Fruit fly (Drosophila melanogaster) whole organism, embryonic: Measurements from ENCODE around the gene CG4218.

Experiments used
- Antp ChIP-seq: fragments of 200-800 bp; sonication (Bioruptor generic); optimal IDR thresholded peaks from 3 replicates; lab custom pipeline; 2016; ENCODE audit warnings: missing biosample characterization, missing genetic modification characterization
- Bdp1 ChIP-seq: fragments of 200-800 bp; sonication (Bioruptor generic); optimal IDR thresholded peaks from 3 replicates; lab custom pipeline; 2016; ENCODE audit warnings: missing biosample characterization, missing genetic modification characterization
- Bgb ChIP-seq: fragments of 200-800 bp; sonication (Bioruptor generic); IDR thresholded peaks from 2 replicates; pipeline ENCODE4 v1.3.6; 2022; ENCODE audit warnings: missing biosample characterization, missing genetic modification characterization; ENCODE audit not compliant: partially characterized antibody
- CG10431 ChIP-seq: fragments of 200-800 bp; sonication (Bioruptor generic); optimal IDR thresholded peaks from 3 replicates; lab custom pipeline; 2018; ENCODE audit warnings: missing biosample characterization, mild to moderate bottlenecking, missing genetic modification characterization
- CG11085 ChIP-seq: fragments of 200-800 bp; sonication (Bioruptor generic); IDR thresholded peaks from 2 replicates; pipeline ENCODE4 v1.3.6; 2022; ENCODE audit warnings: missing biosample characterization, missing genetic modification characterization
- CG12071 ChIP-seq: fragments of 200-800 bp; sonication (Bioruptor generic); optimal IDR thresholded peaks from 3 replicates; lab custom pipeline; 2018; ENCODE audit warnings: missing biosample characterization, mild to moderate bottlenecking, missing genetic modification characterization
- CG15011 ChIP-seq: fragments of 200-800 bp; sonication (Bioruptor generic); optimal IDR thresholded peaks from 3 replicates; lab custom pipeline; 2018; ENCODE audit warnings: missing biosample characterization, mild to moderate bottlenecking, missing genetic modification characterization
- CG15514 ChIP-seq: fragments of 200-800 bp; sonication (Bioruptor generic); optimal IDR thresholded peaks from 3 replicates; lab custom pipeline; 2017; ENCODE audit warnings: missing biosample characterization, missing genetic modification characterization, mild to moderate bottlenecking, moderate library complexity, missing genetic modification reagents
- CG17568 ChIP-seq: fragments of 200-800 bp; sonication (Bioruptor generic); optimal IDR thresholded peaks from 2 replicates; lab custom pipeline; 2018; ENCODE audit warnings: missing biosample characterization, mild to moderate bottlenecking, missing genetic modification characterization, moderate library complexity
- CG18262 ChIP-seq: fragments of 200-800 bp; optimal IDR thresholded peaks from 3 replicates; lab custom pipeline; 2019; ENCODE audit warnings: missing biosample characterization, mild to moderate bottlenecking, missing genetic modification characterization, moderate library complexity
- CG1832 ChIP-seq: fragments of 200-800 bp; sonication (Bioruptor generic); optimal IDR thresholded peaks from 2 replicates; lab custom pipeline; 2017; ENCODE audit warnings: missing biosample characterization, mild to moderate bottlenecking, missing genetic modification characterization, inconsistent platforms
- CG2202 ChIP-seq: fragments of 200-800 bp; sonication (Bioruptor generic); optimal IDR thresholded peaks from 2 replicates; lab custom pipeline; 2018; ENCODE audit warnings: missing biosample characterization, mild to moderate bottlenecking, missing genetic modification characterization
- CG31441 ChIP-seq: fragments of 200-800 bp; sonication (Bioruptor generic); IDR thresholded peaks from 2 replicates; pipeline ENCODE4 v1.3.6; 2022; ENCODE audit warnings: missing biosample characterization, missing genetic modification characterization
- CG3847 ChIP-seq: fragments of 200-800 bp; sonication (Bioruptor generic); IDR thresholded peaks from 2 replicates; pipeline ENCODE4 v1.3.6; 2022; ENCODE audit warnings: missing biosample characterization, missing genetic modification characterization
- CG4282 ChIP-seq: fragments of 200-800 bp; sonication (Bioruptor generic); optimal IDR thresholded peaks from 2 replicates; lab custom pipeline; 2016; ENCODE audit warnings: missing biosample characterization, missing genetic modification characterization
- CG6683 ChIP-seq: fragments of 200-800 bp; sonication (Bioruptor generic); optimal IDR thresholded peaks from 2 replicates; lab custom pipeline; 2017; ENCODE audit warnings: missing biosample characterization, mild to moderate bottlenecking, missing genetic modification characterization, missing genetic modification reagents
- CG7786 ChIP-seq: fragments of 200-800 bp; sonication (Bioruptor generic); optimal IDR thresholded peaks from 2 replicates; lab custom pipeline; 2016; ENCODE audit warnings: missing biosample characterization, missing genetic modification characterization
- CG9727 ChIP-seq: fragments of 200-800 bp; sonication (Bioruptor generic); optimal IDR thresholded peaks from 3 replicates; lab custom pipeline; 2017; ENCODE audit warnings: missing biosample characterization, mild to moderate bottlenecking, missing genetic modification characterization
- CG9797 ChIP-seq: fragments of 200-800 bp; sonication (Bioruptor generic); optimal IDR thresholded peaks from 3 replicates; lab custom pipeline; 2018; ENCODE audit warnings: missing biosample characterization, mild to moderate bottlenecking, missing genetic modification characterization
- CG9817 ChIP-seq: fragments of 200-800 bp; sonication (Bioruptor generic); optimal IDR thresholded peaks from 2 replicates; lab custom pipeline; 2018; ENCODE audit warnings: missing biosample characterization, mild to moderate bottlenecking, missing genetic modification characterization, moderate library complexity
- Chrac-16 ChIP-seq: fragments of 200-800 bp; sonication (Bioruptor generic); optimal IDR thresholded peaks from 3 replicates; lab custom pipeline; 2016; ENCODE audit warnings: missing biosample characterization, missing genetic modification characterization
- D19A ChIP-seq: fragments of 200-800 bp; optimal IDR thresholded peaks from 3 replicates; lab custom pipeline; 2019; ENCODE audit warnings: missing biosample characterization, mild to moderate bottlenecking, missing genetic modification characterization, moderate library complexity
- Dad ChIP-seq: fragments of 200-800 bp; sonication (Bioruptor generic); optimal IDR thresholded peaks from 3 replicates; lab custom pipeline; 2016; ENCODE audit warnings: missing biosample characterization, missing genetic modification characterization
- Dek ChIP-seq: fragments of 200-800 bp; sonication (Bioruptor generic); optimal IDR thresholded peaks from 3 replicates; lab custom pipeline; 2019; ENCODE audit warnings: missing biosample characterization, mild to moderate bottlenecking, missing genetic modification characterization, moderate library complexity
- Doc2 ChIP-seq: fragments of 200-800 bp; sonication (Bioruptor generic); IDR thresholded peaks from 2 replicates; pipeline ENCODE4 v1.3.6; 2022; ENCODE audit warnings: missing biosample characterization, missing genetic modification characterization
- E2f1 ChIP-seq: fragments of 200-800 bp; sonication (Bioruptor generic); IDR thresholded peaks from 2 replicates; pipeline ENCODE4 v1.3.6; 2022; ENCODE audit warnings: missing biosample characterization, missing genetic modification characterization
- Fer2 ChIP-seq: fragments of 200-800 bp; sonication (Bioruptor generic); optimal IDR thresholded peaks from 2 replicates; lab custom pipeline; 2018; ENCODE audit warnings: missing biosample characterization, mild to moderate bottlenecking, missing genetic modification characterization, moderate library complexity
- Hmr ChIP-seq: fragments of 200-800 bp; sonication (Bioruptor generic); optimal IDR thresholded peaks from 3 replicates; lab custom pipeline; 2017; ENCODE audit warnings: mild to moderate bottlenecking, missing biosample characterization, missing genetic modification reagents, missing genetic modification characterization
- Hsf ChIP-seq: fragments of 200-800 bp; sonication (Bioruptor generic); optimal IDR thresholded peaks from 3 replicates; lab custom pipeline; 2016; ENCODE audit warnings: missing biosample characterization, missing genetic modification characterization
- Lhr ChIP-seq: fragments of 200-800 bp; sonication (Bioruptor generic); optimal IDR thresholded peaks from 3 replicates; lab custom pipeline; 2017; ENCODE audit warnings: mild to moderate bottlenecking, missing biosample characterization, missing genetic modification reagents, missing genetic modification characterization
- Lpt ChIP-seq: fragments of >200 bp; optimal IDR thresholded peaks from 2 replicates; lab custom pipeline; 2018; ENCODE audit warnings: missing biosample characterization, missing genetic modification characterization
- Usf ChIP-seq: fragments of 200-800 bp; sonication (Bioruptor generic); optimal IDR thresholded peaks from 2 replicates; lab custom pipeline; 2017; ENCODE audit warnings: missing genotype, missing biosample characterization, missing genetic modification characterization
- Vsx1 ChIP-seq: fragments of 200-800 bp; sonication (Bioruptor generic); optimal IDR thresholded peaks from 2 replicates; lab custom pipeline; 2017; ENCODE audit warnings: missing biosample characterization, mild to moderate bottlenecking, missing genetic modification characterization, missing genetic modification reagents
- corto ChIP-seq: fragments of 200-800 bp; sonication (Bioruptor generic); optimal IDR thresholded peaks from 2 replicates; lab custom pipeline; 2016; ENCODE audit warnings: missing biosample characterization, mild to moderate bottlenecking, missing genetic modification characterization, moderate library complexity
- dpn ChIP-seq, 2 experiments: fragments of 200-800 bp; sonication (Bioruptor generic); optimal IDR thresholded peaks; 3 replicates each; lab custom pipeline; 2016; ENCODE audit warnings: missing biosample characterization in 2 of 2, missing genetic modification characterization in 2 of 2
- fd96Cb ChIP-seq: fragments of 200-800 bp; sonication (Bioruptor generic); optimal IDR thresholded peaks from 2 replicates; lab custom pipeline; 2018; ENCODE audit warnings: missing biosample characterization, mild to moderate bottlenecking, missing genetic modification characterization, moderate library complexity
- ham ChIP-seq: fragments of 200-800 bp; sonication (Bioruptor generic); IDR thresholded peaks from 2 replicates; pipeline ENCODE4 v1.3.6; 2022; ENCODE audit warnings: missing biosample characterization, missing genetic modification characterization
- kay ChIP-seq: fragments of 200-800 bp; sonication (Bioruptor generic); optimal IDR thresholded peaks from 2 replicates; lab custom pipeline; 2016; ENCODE audit warnings: missing biosample characterization, missing genetic modification characterization
- klu ChIP-seq: fragments of 200-800 bp; sonication (Bioruptor generic); IDR thresholded peaks from 2 replicates; pipeline ENCODE4 v1.3.6; 2022; ENCODE audit warnings: missing biosample characterization, missing genetic modification characterization
- lmd ChIP-seq: fragments of 200-800 bp; sonication (Bioruptor generic); IDR thresholded peaks from 2 replicates; pipeline ENCODE4 v1.3.6; 2022; ENCODE audit warnings: missing biosample characterization, missing genetic modification characterization
- pum ChIP-seq: fragments of 200-800 bp; sonication (Bioruptor generic); optimal IDR thresholded peaks from 2 replicates; lab custom pipeline; 2016; ENCODE audit warnings: missing biosample characterization, missing genetic modification characterization
- ro ChIP-seq: fragments of 200-800 bp; sonication (Bioruptor generic); IDR thresholded peaks from 2 replicates; pipeline ENCODE4 v1.3.6; 2022; ENCODE audit warnings: missing biosample characterization, missing genetic modification characterization
- slbo ChIP-seq: fragments of 200-800 bp; sonication (Bioruptor generic); IDR thresholded peaks from 2 replicates; pipeline ENCODE4 v1.3.6; 2022; ENCODE audit warnings: missing biosample characterization, missing genetic modification characterization
- slp2 ChIP-seq: fragments of 200-800 bp; sonication (Bioruptor generic); optimal IDR thresholded peaks from 2 replicates; lab custom pipeline; 2016; ENCODE audit warnings: missing biosample characterization, missing genetic modification characterization
- sob ChIP-seq: fragments of 200-800 bp; sonication (Bioruptor generic); IDR thresholded peaks from 2 replicates; pipeline ENCODE4 v1.3.6; 2022; ENCODE audit warnings: missing biosample characterization, missing genetic modification characterization
- vnd ChIP-seq: fragments of 200-800 bp; sonication (Bioruptor generic); IDR thresholded peaks from 3 replicates; pipeline ENCODE4 v1.3.6; 2022; ENCODE audit warnings: missing biosample characterization, missing genetic modification characterization; ENCODE audit not compliant: partially characterized antibody
- wor ChIP-seq: fragments of 200-800 bp; sonication (Bioruptor generic); IDR thresholded peaks from 2 replicates; pipeline ENCODE4 v1.3.6; 2022; ENCODE audit warnings: missing biosample characterization, missing genetic modification characterization
- zf30C ChIP-seq: fragments of 200-800 bp; sonication (Bioruptor generic); optimal IDR thresholded peaks from 3 replicates; lab custom pipeline; 2018; ENCODE audit warnings: missing biosample characterization, mild to moderate bottlenecking, missing genetic modification characterization
- zfh2 ChIP-seq: fragments of 200-800 bp; sonication (Bioruptor generic); optimal IDR thresholded peaks from 2 replicates; lab custom pipeline; 2016; ENCODE audit warnings: missing biosample characterization, missing genetic modification characterization

Gene CG4218

dm6 chr2L:14553868-14554591, 5.1 kb upstream of the CG4218 start:
- TF ChIP-seq Chrac-16 (GFP tag; lab: Kevin White, UChicago) (peak; percentile 57), Lhr (GFP tag; lab: Kevin White, UChicago) (peak; percentile 60), lmd (GFP tag; lab: Robert Waterston, UW) (peak; percentile 57), pum (GFP tag; lab: Kevin White, UChicago) (peak; percentile 85), Hsf (peak; percentile 66), E2f1 (GFP tag; lab: Robert Waterston, UW) (peak; percentile 70), CG15011 (peak; percentile 35), Fer2 (tag; lab: Kevin White, UChicago) (no peak), Bdp1 (peak; percentile 42), CG2202 (tag; lab: Kevin White, UChicago) (peak; percentile 59), zf30C (GFP tag; lab: Kevin White, UChicago) (peak; percentile 83), Doc2 (GFP tag; lab: Robert Waterston, UW) (no peak), ham (GFP tag; lab: Robert Waterston, UW) (0 out of 2 replicates have a peak, but pooled peaks have one; percentile 18), dpn (GFP tag; optimal IDR thresholded peaks at IDR 0.05; lab: Kevin White, UChicago) (peak; percentile 54 to 86), CG11085 (peak; percentile 37; the same call in 1 of the 2 replicates), Vsx1 (GFP tag; lab: Kevin White, UChicago) (peak; percentile 36), zfh2 (no peak), CG3847 (GFP tag; lab: Robert Waterston, UW) (peak; percentile 46; the same call in 1 of the 2 replicates), CG7786 (GFP tag; lab: Kevin White, UChicago) (peak; percentile 67), Hmr (peak; percentile 59), CG15514 (no peak), klu (peak; percentile 71), kay (GFP tag; lab: Kevin White, UChicago) (no peak), slbo (GFP tag; lab: Robert Waterston, UW) (peak; percentile 62), D19A (tag; lab: Kevin White, UChicago) (peak; percentile 16), sob (GFP tag; lab: Robert Waterston, UW) (peak; percentile 54; the same call in 1 of the 2 replicates), CG1832 (no peak), Usf (GFP tag; lab: Kevin White, UChicago) (peak; percentile 71), CG6683 (GFP tag; lab: Kevin White, UChicago) (peak; percentile 18), Dek (no peak), CG18262 (tag; lab: Kevin White, UChicago) (peak; percentile 90), Lpt (GFP tag; lab: Kevin White, UChicago) (no peak), wor (GFP tag; lab: Robert Waterston, UW) (0 out of 2 replicates have a peak, but pooled peaks have one; percentile 25), ro (GFP tag; lab: Robert Waterston, UW) (0 out of 2 replicates have a peak, but pooled peaks have one; percentile 29), CG9797 (GFP tag; lab: Kevin White, UChicago) (no peak), Dad (GFP tag; lab: Kevin White, UChicago) (peak; percentile 68), CG31441 (GFP tag; lab: Robert Waterston, UW) (peak; percentile 79), vnd (GFP tag; lab: Robert Waterston, UW) (no peak), Bgb (GFP tag; lab: Robert Waterston, UW) (no peak), Antp (GFP tag; lab: Kevin White, UChicago) (peak; percentile 85), fd96Cb (tag; lab: Kevin White, UChicago) (peak; percentile 81), CG12071 (GFP tag; lab: Kevin White, UChicago) (peak; percentile 39), CG17568 (GFP tag; lab: Kevin White, UChicago) (no peak), CG9817 (tag; lab: Kevin White, UChicago) (peak; percentile 43), CG9727 (GFP tag; lab: Kevin White, UChicago) (peak; percentile 93), slp2 (peak; percentile 70), CG4282 (GFP tag; lab: Kevin White, UChicago) (peak; percentile 24), corto (GFP tag; lab: Kevin White, UChicago) (peak; percentile 75), CG10431 (GFP tag; lab: Kevin White, UChicago) (no peak)
